Fruit fly (Drosophila melanogaster) whole organism, embryonic: ENCODE data around the gene RPA3.

Experiments
- B-H2 ChIP-seq: fragments of 200-800 bp; sonication (Bioruptor generic); optimal IDR thresholded peaks from 2 replicates; lab custom pipeline; 2018; ENCODE audit warnings: missing biosample characterization, mild to moderate bottlenecking, missing genetic modification characterization
- Blimp-1 ChIP-seq: fragments of 200-800 bp; sonication (Bioruptor generic); optimal IDR thresholded peaks from 3 replicates; lab custom pipeline; 2018; ENCODE audit warnings: missing biosample characterization, missing genetic modification characterization, mild to moderate bottlenecking, moderate library complexity, missing genetic modification reagents
- CG10366 ChIP-seq: fragments of 200-800 bp; sonication (Bioruptor generic); IDR thresholded peaks from 2 replicates; pipeline ENCODE4 v1.3.6; 2022; ENCODE audit warnings: missing biosample characterization, missing genetic modification characterization
- CG11398 ChIP-seq: fragments of 200-800 bp; sonication (Bioruptor generic); optimal IDR thresholded peaks from 2 replicates; lab custom pipeline; 2016; ENCODE audit warnings: missing biosample characterization, missing genetic modification characterization
- CG11456 ChIP-seq: fragments of 200-800 bp; sonication (Bioruptor generic); IDR thresholded peaks from 3 replicates; pipeline ENCODE4 v1.3.6; 2022; ENCODE audit warnings: missing biosample characterization, missing genetic modification characterization
- CG12659 ChIP-seq: fragments of 200-800 bp; sonication (Bioruptor generic); optimal IDR thresholded peaks from 3 replicates; lab custom pipeline; 2017; ENCODE audit warnings: mild to moderate bottlenecking, missing biosample characterization, missing genetic modification reagents, missing genetic modification characterization
- CG12942 ChIP-seq: fragments of 200-800 bp; sonication (Bioruptor generic); optimal IDR thresholded peaks from 3 replicates; lab custom pipeline; 2016; ENCODE audit warnings: missing biosample characterization, missing genetic modification characterization
- CG13287 ChIP-seq: fragments of 200-800 bp; sonication (Bioruptor generic); IDR thresholded peaks from 2 replicates; pipeline ENCODE4 v1.3.6; 2022; ENCODE audit warnings: missing biosample characterization, missing genetic modification characterization; ENCODE audit not compliant: partially characterized antibody
- CG13894 ChIP-seq: fragments of 200-800 bp; sonication (Bioruptor generic); optimal IDR thresholded peaks from 3 replicates; lab custom pipeline; 2018; ENCODE audit warnings: missing biosample characterization, mild to moderate bottlenecking, missing genetic modification characterization, moderate library complexity
- CG16779 ChIP-seq: fragments of 200-800 bp; sonication (Bioruptor generic); IDR thresholded peaks from 2 replicates; pipeline ENCODE4 v1.3.6; 2022; ENCODE audit warnings: missing biosample characterization, missing genetic modification characterization
- CG1792 ChIP-seq: fragments of 200-800 bp; sonication (Bioruptor generic); optimal IDR thresholded peaks from 2 replicates; lab custom pipeline; 2016; ENCODE audit warnings: missing biosample characterization, missing genetic modification characterization
- CG18011 ChIP-seq: fragments of 200-800 bp; sonication (Bioruptor generic); optimal IDR thresholded peaks from 2 replicates; lab custom pipeline; 2017; ENCODE audit warnings: missing biosample characterization, missing genetic modification characterization, mild to moderate bottlenecking, moderate library complexity, missing genotype
- CG18262 ChIP-seq: fragments of 200-800 bp; optimal IDR thresholded peaks from 3 replicates; lab custom pipeline; 2019; ENCODE audit warnings: missing biosample characterization, mild to moderate bottlenecking, missing genetic modification characterization, moderate library complexity
- CG34224 ChIP-seq: fragments of 200-800 bp; sonication (Bioruptor generic); IDR thresholded peaks from 3 replicates; pipeline ENCODE4 v1.3.6; 2022; ENCODE audit warnings: missing biosample characterization, missing genetic modification characterization; ENCODE audit not compliant: partially characterized antibody
- CG34422 ChIP-seq: fragments of 200-800 bp; sonication (Bioruptor generic); IDR thresholded peaks from 3 replicates; pipeline ENCODE4 v1.3.6; 2022; ENCODE audit warnings: missing biosample characterization, missing genetic modification characterization
- CG4617 ChIP-seq: fragments of 200-800 bp; sonication (Bioruptor generic); optimal IDR thresholded peaks from 3 replicates; lab custom pipeline; 2016; ENCODE audit warnings: missing biosample characterization, missing genetic modification characterization, borderline replicate concordance
- CG4820 ChIP-seq: fragments of 200-800 bp; sonication (Bioruptor generic); optimal IDR thresholded peaks from 3 replicates; lab custom pipeline; 2016; ENCODE audit warnings: missing biosample characterization, missing genetic modification characterization
- CG4854 ChIP-seq: fragments of 200-800 bp; sonication (Bioruptor generic); optimal IDR thresholded peaks from 2 replicates; lab custom pipeline; 2016; ENCODE audit warnings: missing biosample characterization, missing genetic modification characterization, inconsistent platforms
- CG6254 ChIP-seq: fragments of 200-800 bp; sonication (Bioruptor generic); optimal IDR thresholded peaks from 3 replicates; lab custom pipeline; 2017; ENCODE audit warnings: mild to moderate bottlenecking, missing biosample characterization, missing genetic modification reagents, missing genetic modification characterization
- CG9609 ChIP-seq: fragments of 200-800 bp; sonication (Bioruptor generic); optimal IDR thresholded peaks from 3 replicates; lab custom pipeline; 2016; ENCODE audit warnings: missing biosample characterization, missing genetic modification characterization
- CG9727 ChIP-seq: fragments of 200-800 bp; sonication (Bioruptor generic); optimal IDR thresholded peaks from 3 replicates; lab custom pipeline; 2017; ENCODE audit warnings: missing biosample characterization, mild to moderate bottlenecking, missing genetic modification characterization
- Chrac-16 ChIP-seq: fragments of 200-800 bp; sonication (Bioruptor generic); optimal IDR thresholded peaks from 3 replicates; lab custom pipeline; 2016; ENCODE audit warnings: missing biosample characterization, missing genetic modification characterization
- ERR ChIP-seq: fragments of 200-800 bp; sonication (Bioruptor generic); optimal IDR thresholded peaks from 2 replicates; lab custom pipeline; 2016; ENCODE audit warnings: missing biosample characterization, missing genetic modification characterization
- Ets97D ChIP-seq: fragments of 200-800 bp; sonication (Bioruptor generic); optimal IDR thresholded peaks from 3 replicates; lab custom pipeline; 2016; ENCODE audit warnings: missing biosample characterization, missing genetic modification characterization
- HLHmδ ChIP-seq: fragments of 200-800 bp; sonication (Bioruptor generic); optimal IDR thresholded peaks from 2 replicates; lab custom pipeline; 2018; ENCODE audit warnings: missing biosample characterization, mild to moderate bottlenecking, missing genetic modification characterization, moderate library complexity
- Max ChIP-seq: fragments of 200-800 bp; sonication (Bioruptor generic); optimal IDR thresholded peaks from 2 replicates; lab custom pipeline; 2016; ENCODE audit warnings: missing biosample characterization, mild to moderate bottlenecking, missing genetic modification characterization
- Med ChIP-seq: fragments of 200-800 bp; sonication (Bioruptor generic); peaks from one replicate; lab custom pipeline; 2016; ENCODE audit warnings: missing biosample characterization, missing genetic modification characterization, mild to moderate bottlenecking, inconsistent platforms, moderate library complexity
- NK7.1 ChIP-seq: fragments of 200-800 bp; sonication (Bioruptor generic); optimal IDR thresholded peaks from 3 replicates; lab custom pipeline; 2016; ENCODE audit warnings: missing biosample characterization, missing genetic modification characterization
- Oli ChIP-seq: fragments of 200-800 bp; sonication (Bioruptor generic); optimal IDR thresholded peaks from 2 replicates; lab custom pipeline; 2018; ENCODE audit warnings: missing biosample characterization, mild to moderate bottlenecking, missing genetic modification characterization, moderate library complexity
- Rfx ChIP-seq: fragments of 200-800 bp; sonication (Bioruptor generic); IDR thresholded peaks from 2 replicates; pipeline ENCODE4 v1.3.6; 2022; ENCODE audit warnings: missing biosample characterization, missing genetic modification characterization
- Ssrp ChIP-seq: fragments of 200-800 bp; sonication (Bioruptor generic); optimal IDR thresholded peaks from 2 replicates; lab custom pipeline; 2018; ENCODE audit warnings: missing biosample characterization, mild to moderate bottlenecking, missing genetic modification characterization, moderate library complexity
- Vsx1 ChIP-seq: fragments of 200-800 bp; sonication (Bioruptor generic); optimal IDR thresholded peaks from 2 replicates; lab custom pipeline; 2017; ENCODE audit warnings: missing biosample characterization, mild to moderate bottlenecking, missing genetic modification characterization, missing genetic modification reagents
- bcd ChIP-seq: fragments of 200-800 bp; sonication (Bioruptor generic); optimal IDR thresholded peaks from 2 replicates; lab custom pipeline; 2017; ENCODE audit warnings: missing biosample characterization, mild to moderate bottlenecking, missing genetic modification characterization
- bowl ChIP-seq: fragments of 200-800 bp; sonication (Bioruptor generic); IDR thresholded peaks from 2 replicates; pipeline ENCODE4 v1.3.6; 2022; ENCODE audit warnings: missing biosample characterization, missing genetic modification characterization
- caup ChIP-seq: fragments of 200-800 bp; sonication (Bioruptor generic); optimal IDR thresholded peaks from 3 replicates; lab custom pipeline; 2017; ENCODE audit warnings: missing biosample characterization, mild to moderate bottlenecking, missing genetic modification characterization, moderate library complexity; ENCODE audit not compliant: severe bottlenecking
- cg ChIP-seq: fragments of 200-800 bp; sonication (Bioruptor generic); optimal IDR thresholded peaks from 3 replicates; lab custom pipeline; 2019; ENCODE audit warnings: missing biosample characterization, mild to moderate bottlenecking, missing genetic modification characterization, moderate library complexity
- chinmo ChIP-seq: fragments of 200-800 bp; sonication (Bioruptor generic); IDR thresholded peaks from 4 replicates; pipeline ENCODE4 v1.3.6; 2022; ENCODE audit warnings: missing biosample characterization, missing genetic modification characterization; ENCODE audit not compliant: partially characterized antibody
- eyg ChIP-seq: fragments of 200-800 bp; sonication (Bioruptor generic); optimal IDR thresholded peaks from 3 replicates; lab custom pipeline; 2016; ENCODE audit warnings: missing biosample characterization, missing genetic modification characterization
- fd96Cb ChIP-seq: fragments of 200-800 bp; sonication (Bioruptor generic); optimal IDR thresholded peaks from 2 replicates; lab custom pipeline; 2018; ENCODE audit warnings: missing biosample characterization, mild to moderate bottlenecking, missing genetic modification characterization, moderate library complexity
- fru ChIP-seq: fragments of >200 bp; optimal IDR thresholded peaks from 2 replicates; lab custom pipeline; 2017
- gcm ChIP-seq: fragments of 200-800 bp; sonication (Bioruptor generic); optimal IDR thresholded peaks from 2 replicates; lab custom pipeline; 2019; ENCODE audit warnings: missing biosample characterization, mild to moderate bottlenecking, missing genetic modification characterization, moderate library complexity
- grn ChIP-seq: fragments of 200-800 bp; sonication (Bioruptor generic); optimal IDR thresholded peaks from 3 replicates; lab custom pipeline; 2017; ENCODE audit warnings: missing biosample characterization, missing genetic modification characterization
- gt ChIP-seq: fragments of 200-800 bp; sonication (Bioruptor generic); IDR thresholded peaks from 2 replicates; pipeline ENCODE4 v1.3.6; 2022; ENCODE audit warnings: missing biosample characterization, missing genetic modification characterization
- nmo ChIP-seq: fragments of 200-800 bp; sonication (Bioruptor generic); optimal IDR thresholded peaks from 2 replicates; lab custom pipeline; 2018; ENCODE audit warnings: missing biosample characterization, mild to moderate bottlenecking, missing genetic modification characterization, moderate library complexity
- nom ChIP-seq: fragments of 200-800 bp; sonication (Bioruptor generic); optimal IDR thresholded peaks from 2 replicates; lab custom pipeline; 2017; ENCODE audit warnings: missing biosample characterization, missing genetic modification characterization, mild to moderate bottlenecking, moderate library complexity, missing genetic modification reagents
- onecut ChIP-seq: fragments of 200-800 bp; sonication (Bioruptor generic); IDR thresholded peaks from 2 replicates; pipeline ENCODE4 v1.3.6; 2022; ENCODE audit warnings: missing biosample characterization, missing genetic modification characterization
- otp ChIP-seq: fragments of 200-800 bp; sonication (Bioruptor generic); IDR thresholded peaks from 3 replicates; pipeline ENCODE4, ENCODE4 v1.3.6; 2022; ENCODE audit warnings: missing biosample characterization, missing genetic modification characterization
- peb ChIP-seq: fragments of 200-800 bp; sonication (Bioruptor generic); IDR thresholded peaks from 2 replicates; pipeline ENCODE4 v1.3.6; 2022; ENCODE audit warnings: missing biosample characterization, missing genetic modification characterization
- schlank ChIP-seq: fragments of 200-800 bp; sonication (Bioruptor generic); optimal IDR thresholded peaks from 2 replicates; lab custom pipeline; 2018; ENCODE audit warnings: missing biosample characterization, mild to moderate bottlenecking, missing genetic modification characterization
- seq ChIP-seq: fragments of 200-800 bp; sonication (Bioruptor generic); IDR thresholded peaks from 2 replicates; pipeline ENCODE4 v1.3.6; 2022; ENCODE audit warnings: missing biosample characterization, missing genetic modification characterization
- sima ChIP-seq: fragments of 200-800 bp; sonication (Bioruptor generic); optimal IDR thresholded peaks from 2 replicates; lab custom pipeline; 2016; ENCODE audit warnings: missing biosample characterization, missing genetic modification characterization
- sisA ChIP-seq: fragments of 200-800 bp; sonication (Bioruptor generic); IDR thresholded peaks from 2 replicates; pipeline ENCODE4 v1.3.6; 2022; ENCODE audit warnings: missing biosample characterization, missing genetic modification characterization

RPA3 gene

dm6 chrX:11616496-11616952, 884 bp upstream of the RPA3 start (continued):
- TF ChIP-seq onecut (GFP tag; lab: Robert Waterston, UW) (no peak), CG11456 (GFP tag; lab: Robert Waterston, UW) (no peak), CG34224 (no peak), CG13287 (GFP tag; lab: Robert Waterston, UW) (no peak), schlank (tag; lab: Kevin White, UChicago) (no peak), CG16779 (GFP tag; lab: Robert Waterston, UW) (no peak), CG10366 (GFP tag; lab: Robert Waterston, UW) (no peak), gcm (no peak), Blimp-1 (no peak), CG11398 (no peak), CG9727 (no peak), sisA (no peak), nom (peak; percentile 49), nmo (GFP tag; lab: Kevin White, UChicago) (no peak), CG13894 (no peak), CG6254 (no peak), CG9609 (GFP tag; lab: Kevin White, UChicago) (no peak), peb (no peak), CG4617 (GFP tag; lab: Kevin White, UChicago) (peak; percentile 27)

dm6 chrX:11611645-11612079, 4.0 kb downstream of the RPA3 start, which contains the start of the genes CG2247 and CG1703:
TSS of gene CG2247 (minus strand) at chrX:11611652.
TSS of gene CG1703 (plus strand) at chrX:11611927.
- peak; percentile 22 for TF ChIP-seq Max (GFP tag; lab: Kevin White, UChicago)
- no peak for TF ChIP-seq otp (GFP tag; lab: Robert Waterston, UW)
- TF ChIP-seq CG12942, result no peak
- TF ChIP-seq Rfx (GFP tag; lab: Robert Waterston, UW), result no peak
- no peak for TF ChIP-seq B-H2 (GFP tag; lab: Kevin White, UChicago)
- no peak for TF ChIP-seq Med (GFP tag; lab: Kevin White, UChicago)
- no peak for TF ChIP-seq CG4854
- peak; percentile 58; the same call in 1 of the 4 replicates for TF ChIP-seq chinmo
- TF ChIP-seq CG16779 (GFP tag; lab: Robert Waterston, UW), result no peak
- peak; percentile 73 for TF ChIP-seq CG12659 (GFP tag; lab: Kevin White, UChicago)
- TF ChIP-seq seq (GFP tag; lab: Robert Waterston, UW), result no peak
- no peak for TF ChIP-seq CG34422 (GFP tag; lab: Robert Waterston, UW)
- no peak for TF ChIP-seq NK7.1 (GFP tag; lab: Kevin White, UChicago)
- TF ChIP-seq Vsx1 (GFP tag; lab: Kevin White, UChicago), result no peak
- peak; percentile 25 for TF ChIP-seq Ets97D
- no peak for TF ChIP-seq sima (GFP tag; lab: Kevin White, UChicago)
- TF ChIP-seq fru, result no peak
- TF ChIP-seq HLHmδ, result no peak
- TF ChIP-seq bcd (GFP tag; lab: Kevin White, UChicago), result no peak
- no peak for TF ChIP-seq caup (GFP tag; lab: Kevin White, UChicago)
- no peak for TF ChIP-seq CG4820 (GFP tag; lab: Kevin White, UChicago)
- no peak for TF ChIP-seq gt (GFP tag; lab: Robert Waterston, UW)
- no peak for TF ChIP-seq Ssrp (tag; lab: Kevin White, UChicago)
- TF ChIP-seq cg (GFP tag; lab: Kevin White, UChicago), result no peak
- TF ChIP-seq ERR (GFP tag; lab: Kevin White, UChicago), result no peak
- no peak for TF ChIP-seq eyg (GFP tag; lab: Kevin White, UChicago)
- TF ChIP-seq fd96Cb (tag; lab: Kevin White, UChicago), result no peak
- TF ChIP-seq CG18262 (tag; lab: Kevin White, UChicago), result peak; percentile 21
- peak; percentile 26 for TF ChIP-seq grn (GFP tag; lab: Kevin White, UChicago)
- TF ChIP-seq CG18011 (GFP tag; lab: Kevin White, UChicago), result peak; percentile 87
- no peak for TF ChIP-seq Chrac-16
- no peak for TF ChIP-seq bowl
- TF ChIP-seq Oli (tag; lab: Kevin White, UChicago), result no peak
- no peak for TF ChIP-seq CG1792
